Fruit fly (Drosophila melanogaster) whole organism, embryonic: ENCODE measurements around the gene Dmtn.
A peak's percentile ranks its signal among the peaks of the same experiment; 100 is the strongest.

Experiments
- CG11560 ChIP-seq: fragments of 200-800 bp; sonication (Bioruptor generic); IDR thresholded peaks from 3 replicates; pipeline ENCODE4 v1.3.6; 2022; ENCODE audit warnings: missing biosample characterization, missing genetic modification characterization
- Lim3 ChIP-seq: fragments of 200-800 bp; sonication (Bioruptor generic); IDR thresholded peaks from 2 replicates; pipeline ENCODE4 v1.3.6; 2022; ENCODE audit warnings: missing biosample characterization, missing genetic modification characterization

DNA sequence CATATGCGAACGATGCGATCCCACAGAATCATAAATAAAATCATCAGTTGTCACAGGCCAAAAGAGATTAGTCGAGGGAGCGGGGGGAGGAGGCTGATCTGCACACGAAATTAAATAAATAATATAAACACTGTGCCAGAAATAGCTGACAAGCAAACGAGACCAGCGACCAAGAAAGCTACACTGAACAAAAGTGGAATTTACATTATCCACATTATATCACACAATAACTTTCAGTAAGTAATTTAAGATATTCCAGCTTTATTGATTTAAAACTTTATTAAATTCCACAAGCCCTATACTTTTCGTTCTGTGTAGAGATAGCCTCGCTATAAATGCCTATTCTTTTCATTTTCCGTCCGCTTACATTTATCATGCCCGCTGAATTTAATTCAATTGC, 1.5 kb downstream of the Dmtn start:
- 0 out of 2 replicates have a peak, but pooled peaks have one; percentile 24 for TF ChIP-seq Lim3 (GFP tag; lab: Robert Waterston, UW)
- TF ChIP-seq CG11560 (tag; lab: Robert Waterston, UW), result peak; percentile 61; the same call in 1 of the 3 replicates
